Fruit fly (Drosophila melanogaster): ENCODE measurements around the gene CG11470.

- TF ChIP-seq CG10631 (GFP tag; optimal IDR thresholded peaks at IDR 0.05) (no peak), net (GFP tag; optimal IDR thresholded peaks at IDR 0.05) (no peak), Gug (GFP tag; IDR thresholded peaks at IDR 0.05) (no peak), Hr4 (GFP tag; optimal IDR thresholded peaks at IDR 0.05) (no peak), Lpt (GFP tag; optimal IDR thresholded peaks at IDR 0.05) (no peak)
Measured at dm6 chr3R:29562579-29562978, 27.0 kb downstream of the CG11470 start.
